Worm (Caenorhabditis elegans) whole organism, late embryonic: ENCODE data around the gene R08C7.5.

Experiments
- T23F11.4 ChIP-seq: fragments of 200-800 bp; sonication (Bioruptor generic); optimal IDR thresholded peaks from 2 replicates; lab custom pipeline; 2018; ENCODE audit warnings: mild to moderate bottlenecking, missing genetic modification characterization, missing compliant biosample characterization
- che-1 ChIP-seq: sonication (generic microtip); optimal IDR thresholded peaks from 2 replicates; lab custom pipeline; 2016; ENCODE audit warnings: mild to moderate bottlenecking, missing genetic modification characterization, missing compliant biosample characterization
- pha-4 ChIP-seq: fragments of 150-350 bp; optimal IDR thresholded peaks from 2 replicates; lab custom pipeline; 2018; ENCODE audit warnings: missing biosample characterization, missing genetic modification reagents, missing genetic modification characterization
- pqm-1 ChIP-seq: sonication (generic microtip); optimal IDR thresholded peaks from 2 replicates; lab custom pipeline; 2016; ENCODE audit warnings: missing genetic modification characterization, missing compliant biosample characterization
- rnt-1 ChIP-seq: sonication (generic microtip); optimal IDR thresholded peaks from 2 replicates; lab custom pipeline; 2016; ENCODE audit warnings: missing genetic modification characterization, missing compliant biosample characterization
- sox-4 ChIP-seq: sonication (generic microtip); optimal IDR thresholded peaks from 2 replicates; lab custom pipeline; 2017; ENCODE audit warnings: mild to moderate bottlenecking, missing genetic modification characterization, inconsistent platforms, missing compliant biosample characterization

DNA sequence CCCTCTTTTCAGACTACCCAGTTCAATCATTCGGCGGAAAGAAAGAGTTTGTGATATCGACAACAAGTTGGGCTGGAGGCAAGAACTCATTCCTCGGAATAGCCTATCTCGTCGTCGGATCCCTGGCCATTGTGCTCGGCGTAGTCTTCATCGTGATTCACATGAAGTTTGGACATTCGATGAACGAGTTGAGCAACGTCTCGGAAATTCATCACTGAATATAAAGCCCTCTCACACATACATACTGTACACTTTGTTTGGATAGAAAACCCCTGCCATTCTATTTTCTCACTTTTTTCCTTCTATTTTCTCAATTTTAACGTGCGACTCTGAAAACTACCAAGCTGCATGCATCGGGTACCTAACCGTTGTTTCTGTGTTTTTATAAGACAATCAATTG is 19.4 kb downstream of the R08C7.5 start, which contains the start of gene R08C7.12:
- TF ChIP-seq pha-4 (tag; lab: Kevin White, UChicago) (no peak), T23F11.4 (GFP tag; lab: Kevin White, UChicago) (no peak), sox-4 (tag; lab: Kevin White, UChicago) (no peak), che-1 (no peak), pqm-1 (tag; lab: Kevin White, UChicago) (no peak), rnt-1 (tag; lab: Kevin White, UChicago) (no peak)
